Fruit fly (Drosophila melanogaster): Measurements from ENCODE around the gene rpr.

The rpr gene

dm6 chr3L:18349090-18349709 lies 49.0 kb downstream of the rpr start (continued):
- TF ChIP-seq row (GFP tag; IDR thresholded peaks at IDR 0.05) = peak; percentile 66; the same call in 2 of the 3 replicates
- TF ChIP-seq ken (GFP tag; IDR thresholded peaks at IDR 0.05) = no peak
- no peak for TF ChIP-seq h (optimal IDR thresholded peaks at IDR 0.05)
- no peak for TF ChIP-seq MBD-R2 (GFP tag; IDR thresholded peaks at IDR 0.05)
- no peak for TF ChIP-seq Fer1 (GFP tag; optimal IDR thresholded peaks at IDR 0.05)
- 0 out of 2 replicates have a peak, but pooled peaks have one; percentile 24 for TF ChIP-seq HLH3B (GFP tag; IDR thresholded peaks at IDR 0.05)
- no peak for TF ChIP-seq fd64A (GFP tag; optimal IDR thresholded peaks at IDR 0.05)
- TF ChIP-seq pb (GFP tag; optimal IDR thresholded peaks at IDR 0.05) = no peak
- TF ChIP-seq Ravus (GFP tag; IDR thresholded peaks at IDR 0.05) = no peak
- TF ChIP-seq Sry-β (GFP tag; optimal IDR thresholded peaks at IDR 0.05) = no peak
- TF ChIP-seq CG18262 (tag; optimal IDR thresholded peaks at IDR 0.05) = peak; percentile 71
- TF ChIP-seq HLHmδ (GFP tag; optimal IDR thresholded peaks at IDR 0.05) = no peak
- TF ChIP-seq MESR4 (GFP tag; optimal IDR thresholded peaks at IDR 0.05) = no peak
- no peak for TF ChIP-seq repo (GFP tag; optimal IDR thresholded peaks at IDR 0.05)
- TF ChIP-seq psq (GFP tag; optimal IDR thresholded peaks at IDR 0.05) = no peak
- no peak for TF ChIP-seq CG6683 (GFP tag; optimal IDR thresholded peaks at IDR 0.05)
- TF ChIP-seq TFAM (GFP tag; optimal IDR thresholded peaks at IDR 0.05) = no peak
- no peak for TF ChIP-seq nau (GFP tag; optimal IDR thresholded peaks at IDR 0.05)
- TF ChIP-seq BEAF-32 (GFP tag; optimal IDR thresholded peaks at IDR 0.05) = no peak
- TF ChIP-seq Gug (GFP tag; IDR thresholded peaks at IDR 0.05) = no peak
- TF ChIP-seq dimm (GFP tag; IDR thresholded peaks at IDR 0.05) = no peak
- TF ChIP-seq D19B (GFP tag; optimal IDR thresholded peaks at IDR 0.05) = no peak
- TF ChIP-seq fd102C (GFP tag; optimal IDR thresholded peaks at IDR 0.05) = peak; percentile 77
- no peak for TF ChIP-seq CG10274 (GFP tag; optimal IDR thresholded peaks at IDR 0.05)
- no peak for TF ChIP-seq hkb (optimal IDR thresholded peaks at IDR 0.05)
- TF ChIP-seq hkb (GFP tag; IDR thresholded peaks at IDR 0.05) = 0 out of 2 replicates have a peak, but pooled peaks have one; percentile 35
- no peak for TF ChIP-seq CG13287 (GFP tag; IDR thresholded peaks at IDR 0.05; ENCODE audit: partially characterized antibody)
- TF ChIP-seq Med (GFP tag) = no peak
- TF ChIP-seq hb (GFP tag; IDR thresholded peaks at IDR 0.05; ENCODE audit: partially characterized antibody) = no peak
- no peak for TF ChIP-seq pho (GFP tag; optimal IDR thresholded peaks at IDR 0.05)
- no peak for TF ChIP-seq CG7928 (GFP tag; optimal IDR thresholded peaks at IDR 0.05)
- TF ChIP-seq Hr78 (GFP tag; optimal IDR thresholded peaks at IDR 0.05) = no peak
- TF ChIP-seq CG5245 (GFP tag; optimal IDR thresholded peaks at IDR 0.05) = peak; percentile 16
- no peak for TF ChIP-seq yki (optimal IDR thresholded peaks at IDR 0.05)
- no peak for TF ChIP-seq tx (GFP tag; optimal IDR thresholded peaks at IDR 0.05)
- no peak for TF ChIP-seq PHDP (tag; optimal IDR thresholded peaks at IDR 0.05)
- TF ChIP-seq corto (GFP tag; optimal IDR thresholded peaks at IDR 0.05) = no peak
- TF ChIP-seq zen (tag; optimal IDR thresholded peaks at IDR 0.05) = peak; percentile 77
- TF ChIP-seq sug (tag; optimal IDR thresholded peaks at IDR 0.05) = no peak
- no peak for TF ChIP-seq Ada2b (GFP tag; IDR thresholded peaks at IDR 0.05)
- no peak for TF ChIP-seq onecut (GFP tag; IDR thresholded peaks at IDR 0.05)
- no peak for TF ChIP-seq slbo (GFP tag; IDR thresholded peaks at IDR 0.05)
- TF ChIP-seq CG34422 (GFP tag; IDR thresholded peaks at IDR 0.05) = peak; percentile 26; the same call in 1 of the 3 replicates
- no peak for TF ChIP-seq lilli (GFP tag; optimal IDR thresholded peaks at IDR 0.05)
- TF ChIP-seq cas (GFP tag; IDR thresholded peaks at IDR 0.05) = no peak
- no peak for TF ChIP-seq cg (GFP tag; optimal IDR thresholded peaks at IDR 0.05)
- TF ChIP-seq BtbVII (GFP tag; optimal IDR thresholded peaks at IDR 0.05) = no peak
- no peak for TF ChIP-seq CG17912 (GFP tag; optimal IDR thresholded peaks at IDR 0.05)
- no peak for TF ChIP-seq Bteb2 (GFP tag; optimal IDR thresholded peaks at IDR 0.05)
- TF ChIP-seq CG11093 (GFP tag; IDR thresholded peaks at IDR 0.05) = no peak
- TF ChIP-seq CrebB (tag; optimal IDR thresholded peaks at IDR 0.05) = no peak
- no peak for TF ChIP-seq NK7.1 (GFP tag; optimal IDR thresholded peaks at IDR 0.05)

All from whole organism, embryonic.